Fruit fly (Drosophila melanogaster): ENCODE data around the gene wcy.

Gene wcy

dm6 chrX:17110556-17111177 is 33.0 kb upstream of the wcy start:
- TF ChIP-seq Pif1B (GFP tag; optimal IDR thresholded peaks at IDR 0.05): no peak
- TF ChIP-seq CG8301 (tag; optimal IDR thresholded peaks at IDR 0.05): no peak
- TF ChIP-seq CG12605 (GFP tag; IDR thresholded peaks at IDR 0.05): no peak
- TF ChIP-seq CG8159 (tag; optimal IDR thresholded peaks at IDR 0.05): no peak
- TF ChIP-seq Snoo (tag; optimal IDR thresholded peaks at IDR 0.05): no peak
- no peak for TF ChIP-seq CG10348 (GFP tag; IDR thresholded peaks at IDR 0.05)
- no peak for TF ChIP-seq CG32121 (GFP tag; IDR thresholded peaks at IDR 0.05)
- no peak for TF ChIP-seq fd96Ca (GFP tag; IDR thresholded peaks at IDR 0.05)
- no peak for TF ChIP-seq rn (GFP tag; IDR thresholded peaks at IDR 0.05)
- TF ChIP-seq D1 (tag; optimal IDR thresholded peaks at IDR 0.05): no peak
- no peak for TF ChIP-seq CG4496 (GFP tag; IDR thresholded peaks at IDR 0.05)

- TF ChIP-seq rn (GFP tag; IDR thresholded peaks at IDR 0.05) (no peak), Pif1B (GFP tag; optimal IDR thresholded peaks at IDR 0.05) (no peak), CG10348 (GFP tag; IDR thresholded peaks at IDR 0.05) (no peak), fd96Ca (GFP tag; IDR thresholded peaks at IDR 0.05) (0 out of 3 replicates have a peak, but pooled peaks have one; percentile 19)
Measured at dm6 chrX:17109673-17110072, 32.0 kb upstream of the wcy start.

DNA sequence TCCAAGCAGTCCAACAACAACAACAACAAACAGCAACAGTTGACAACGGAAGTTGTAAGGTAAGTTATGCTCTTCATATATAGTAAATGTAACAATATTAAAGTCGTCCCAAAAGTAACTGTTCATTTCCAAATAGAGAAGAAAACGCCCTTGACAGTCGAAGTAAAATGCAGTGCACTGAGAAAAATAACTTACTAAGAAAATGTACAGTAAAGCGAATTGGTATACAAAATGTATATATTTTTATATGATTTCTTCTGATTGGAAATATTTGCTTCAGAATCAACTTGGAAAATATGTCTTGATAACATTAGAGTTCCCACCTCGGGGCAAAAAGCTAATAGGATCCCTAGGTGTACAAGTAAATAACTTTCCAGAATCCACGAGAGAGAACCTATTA is 30.3 kb upstream of the wcy start:
- no peak for TF ChIP-seq rn (GFP tag; IDR thresholded peaks at IDR 0.05)
- TF ChIP-seq CG13204 (GFP tag; optimal IDR thresholded peaks at IDR 0.05): no peak
- no peak for TF ChIP-seq CG17806 (tag; optimal IDR thresholded peaks at IDR 0.05)
- TF ChIP-seq CG34367 (tag; optimal IDR thresholded peaks at IDR 0.05): no peak
- TF ChIP-seq CG15710 (tag; optimal IDR thresholded peaks at IDR 0.05): no peak
- peak; percentile 19 for TF ChIP-seq Pif1B (GFP tag; optimal IDR thresholded peaks at IDR 0.05)
- no peak for TF ChIP-seq Ets98B (GFP tag; IDR thresholded peaks at IDR 0.05)
- no peak for TF ChIP-seq D1 (tag; optimal IDR thresholded peaks at IDR 0.05)
- TF ChIP-seq CG32121 (GFP tag; IDR thresholded peaks at IDR 0.05): no peak
- TF ChIP-seq Pif1A (GFP tag; optimal IDR thresholded peaks at IDR 0.05): no peak
- no peak for TF ChIP-seq CG10348 (GFP tag; IDR thresholded peaks at IDR 0.05)
- no peak for TF ChIP-seq CG9948 (tag; optimal IDR thresholded peaks at IDR 0.05)
- TF ChIP-seq CG8159 (tag; optimal IDR thresholded peaks at IDR 0.05): peak; percentile 3
- no peak for TF ChIP-seq Snoo (tag; optimal IDR thresholded peaks at IDR 0.05)
- no peak for TF ChIP-seq CG14655 (GFP tag; optimal IDR thresholded peaks at IDR 0.05)
- TF ChIP-seq gl (tag; optimal IDR thresholded peaks at IDR 0.05): no peak
- TF ChIP-seq CG12605 (GFP tag; IDR thresholded peaks at IDR 0.05): no peak
- no peak for TF ChIP-seq CG4496 (GFP tag; IDR thresholded peaks at IDR 0.05)

- TF ChIP-seq gl (tag; optimal IDR thresholded peaks at IDR 0.05) (peak; percentile 11), Pif1A (GFP tag; optimal IDR thresholded peaks at IDR 0.05) (no peak), CG13204 (GFP tag; optimal IDR thresholded peaks at IDR 0.05) (peak; percentile 29), rn (GFP tag; IDR thresholded peaks at IDR 0.05) (no peak), EcR (GFP tag; optimal IDR thresholded peaks at IDR 0.05) (peak; percentile 62), CG10348 (GFP tag; IDR thresholded peaks at IDR 0.05) (no peak), Ets98B (GFP tag; IDR thresholded peaks at IDR 0.05) (peak; percentile 26; the same call in 1 of the 2 replicates), CG15710 (tag; optimal IDR thresholded peaks at IDR 0.05) (peak; percentile 10)
Measured at dm6 chrX:17107401-17107916, 29.8 kb upstream of the wcy start, which contains the start of gene CG5004. Gene CG5004, plus strand, starts transcription at chrX:17107582.

dm6 chrX:17106153-17106700 is 28.5 kb upstream of the wcy start:
- no peak for TF ChIP-seq CG13204 (GFP tag; optimal IDR thresholded peaks at IDR 0.05)
- no peak for TF ChIP-seq Pif1A (GFP tag; optimal IDR thresholded peaks at IDR 0.05)
- TF ChIP-seq CG4496 (GFP tag; IDR thresholded peaks at IDR 0.05): no peak
- no peak for TF ChIP-seq gl (tag; optimal IDR thresholded peaks at IDR 0.05)
- no peak for TF ChIP-seq D1 (tag; optimal IDR thresholded peaks at IDR 0.05)
- TF ChIP-seq CG34367 (tag; optimal IDR thresholded peaks at IDR 0.05): no peak
- TF ChIP-seq Ets98B (GFP tag; IDR thresholded peaks at IDR 0.05): no peak
- TF ChIP-seq Pif1B (GFP tag; optimal IDR thresholded peaks at IDR 0.05): no peak
- no peak for TF ChIP-seq CG14655 (GFP tag; optimal IDR thresholded peaks at IDR 0.05)
- TF ChIP-seq EcR (GFP tag; optimal IDR thresholded peaks at IDR 0.05): no peak
- TF ChIP-seq CG8301 (tag; optimal IDR thresholded peaks at IDR 0.05): no peak
- TF ChIP-seq CG9948 (tag; optimal IDR thresholded peaks at IDR 0.05): no peak
- TF ChIP-seq CG10348 (GFP tag; IDR thresholded peaks at IDR 0.05): no peak
- TF ChIP-seq CG8159 (tag; optimal IDR thresholded peaks at IDR 0.05): no peak
- no peak for TF ChIP-seq rn (GFP tag; IDR thresholded peaks at IDR 0.05)
- TF ChIP-seq CG15710 (tag; optimal IDR thresholded peaks at IDR 0.05): no peak
- TF ChIP-seq CG32121 (GFP tag; IDR thresholded peaks at IDR 0.05): no peak

DNA sequence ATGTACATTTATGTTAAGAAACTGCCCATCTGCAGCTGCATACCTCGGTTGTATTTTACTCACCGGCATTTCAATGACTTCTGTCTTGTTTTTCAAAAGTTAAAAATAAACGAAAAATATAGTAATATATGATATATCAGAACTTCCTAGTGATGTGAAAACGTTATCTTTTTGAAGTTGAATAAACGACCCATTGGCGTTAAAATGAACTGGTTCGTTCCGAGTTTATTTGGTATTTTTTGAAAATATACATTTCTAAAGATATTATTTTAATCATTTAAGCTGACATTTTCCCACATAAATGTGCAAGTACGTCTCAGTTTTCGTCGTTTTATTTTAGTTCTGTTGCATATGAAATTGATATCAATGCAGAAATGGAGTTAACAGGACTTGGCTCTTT is 28.0 kb upstream of the wcy start, which contains the start of gene Arpc3B:
TSS of gene Arpc3B (minus strand) at position 146 of the 400 bp plus-strand sequence.
- TF ChIP-seq CG10348 (GFP tag; IDR thresholded peaks at IDR 0.05) (no peak), fd96Ca (GFP tag; IDR thresholded peaks at IDR 0.05) (no peak), CG9948 (tag; optimal IDR thresholded peaks at IDR 0.05) (no peak), gl (tag; optimal IDR thresholded peaks at IDR 0.05) (no peak), Pif1A (GFP tag; optimal IDR thresholded peaks at IDR 0.05) (no peak), D1 (tag; optimal IDR thresholded peaks at IDR 0.05) (no peak), CG15710 (tag; optimal IDR thresholded peaks at IDR 0.05) (no peak), Snoo (tag; optimal IDR thresholded peaks at IDR 0.05) (no peak), EcR (GFP tag; optimal IDR thresholded peaks at IDR 0.05) (no peak), CG12605 (GFP tag; IDR thresholded peaks at IDR 0.05) (no peak), CG13204 (GFP tag; optimal IDR thresholded peaks at IDR 0.05) (no peak), Ets98B (GFP tag; IDR thresholded peaks at IDR 0.05) (no peak), CG17806 (tag; optimal IDR thresholded peaks at IDR 0.05) (no peak), CG4496 (GFP tag; IDR thresholded peaks at IDR 0.05) (no peak), CG14655 (GFP tag; optimal IDR thresholded peaks at IDR 0.05) (no peak), CG34367 (tag; optimal IDR thresholded peaks at IDR 0.05) (no peak)

Data from whole organism, pupa.